Worm (Caenorhabditis elegans): Measurements from ENCODE around the gene R05F9.9.

DNA sequence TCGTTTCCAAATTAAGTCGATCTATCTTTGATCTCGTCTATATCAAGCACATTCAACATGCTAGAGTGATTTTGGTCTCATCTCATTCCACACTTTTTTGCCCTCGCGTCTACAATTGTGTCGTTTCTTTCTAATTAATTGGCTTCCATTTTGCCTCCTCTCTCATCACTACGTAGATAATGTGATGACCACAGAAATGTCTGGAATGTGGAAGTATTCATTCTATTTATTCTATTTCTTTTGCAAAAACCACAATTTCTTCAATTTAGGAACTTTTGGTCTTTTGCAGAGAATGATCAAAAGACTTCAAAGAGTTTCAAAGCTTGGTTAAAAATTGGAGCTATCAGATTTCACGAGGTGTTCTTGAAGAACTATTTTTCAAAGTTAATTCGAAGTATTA is 13.7 kb upstream of the R05F9.9 start:
- TF ChIP-seq hlh-30 (tag; optimal IDR thresholded peaks at IDR 0.05; ENCODE audit: insufficient read depth) = no peak
- TF ChIP-seq sox-4 (tag; optimal IDR thresholded peaks at IDR 0.05) = no peak
- TF ChIP-seq sdc-2 (tag; optimal IDR thresholded peaks at IDR 0.05) = no peak
- no peak for TF ChIP-seq nhr-232 (tag; optimal IDR thresholded peaks at IDR 0.05)
- TF ChIP-seq C38D4.7 (GFP tag; optimal IDR thresholded peaks at IDR 0.05) = no peak
- no peak for TF ChIP-seq hlh-15 (tag; optimal IDR thresholded peaks at IDR 0.05)
- TF ChIP-seq ama-1 (optimal IDR thresholded peaks at IDR 0.05) = no peak

All from whole organism, late embryonic.